Fruit fly (Drosophila melanogaster) whole organism, embryonic: ENCODE results near the gene Fife.
A peak's percentile ranks its signal among the peaks of the same experiment; 100 is the strongest.

Experiments
- Ada2b ChIP-seq: fragments of 200-800 bp; sonication (Bioruptor generic); IDR thresholded peaks from 2 replicates; pipeline ENCODE4 v1.3.6; 2022; ENCODE audit warnings: missing biosample characterization, missing genetic modification characterization
- Atf3 ChIP-seq: fragments of 200-800 bp; sonication (Bioruptor generic); optimal IDR thresholded peaks from 3 replicates; lab custom pipeline; 2016; ENCODE audit warnings: missing biosample characterization, missing genetic modification characterization
- B-H1 ChIP-seq: fragments of 200-800 bp; sonication (Bioruptor generic); IDR thresholded peaks from 3 replicates; pipeline ENCODE4 v1.3.6; 2022; ENCODE audit warnings: missing biosample characterization, missing genetic modification characterization
- Bteb2 ChIP-seq: fragments of 200-800 bp; sonication (Bioruptor generic); optimal IDR thresholded peaks from 2 replicates; lab custom pipeline; 2016; ENCODE audit warnings: missing biosample characterization, missing genetic modification characterization
- CG11398 ChIP-seq: fragments of 200-800 bp; sonication (Bioruptor generic); optimal IDR thresholded peaks from 2 replicates; lab custom pipeline; 2016; ENCODE audit warnings: missing biosample characterization, missing genetic modification characterization
- CG12071 ChIP-seq: fragments of 200-800 bp; sonication (Bioruptor generic); optimal IDR thresholded peaks from 3 replicates; lab custom pipeline; 2018; ENCODE audit warnings: missing biosample characterization, mild to moderate bottlenecking, missing genetic modification characterization
- CG12391 ChIP-seq: fragments of 200-800 bp; sonication (Bioruptor generic); optimal IDR thresholded peaks from 3 replicates; lab custom pipeline; 2018; ENCODE audit warnings: missing biosample characterization, mild to moderate bottlenecking, missing genetic modification characterization, moderate library complexity
- CG15011 ChIP-seq: fragments of 200-800 bp; sonication (Bioruptor generic); optimal IDR thresholded peaks from 3 replicates; lab custom pipeline; 2018; ENCODE audit warnings: missing biosample characterization, mild to moderate bottlenecking, missing genetic modification characterization
- CG1603 ChIP-seq: fragments of 200-800 bp; sonication (Bioruptor generic); optimal IDR thresholded peaks from 2 replicates; lab custom pipeline; 2019; ENCODE audit warnings: missing biosample characterization, mild to moderate bottlenecking, missing genetic modification characterization, moderate library complexity
- CG1647 ChIP-seq: fragments of 200-800 bp; sonication (Bioruptor generic); optimal IDR thresholded peaks from 3 replicates; lab custom pipeline; 2016; ENCODE audit warnings: missing biosample characterization, missing genetic modification characterization
- CG34422 ChIP-seq: fragments of 200-800 bp; sonication (Bioruptor generic); IDR thresholded peaks from 3 replicates; pipeline ENCODE4 v1.3.6; 2022; ENCODE audit warnings: missing biosample characterization, missing genetic modification characterization
- CG5245 ChIP-seq: fragments of 200-800 bp; sonication (Bioruptor generic); optimal IDR thresholded peaks from 3 replicates; lab custom pipeline; 2016; ENCODE audit warnings: missing biosample characterization, missing genetic modification characterization
- CG6689 ChIP-seq: fragments of 200-800 bp; sonication (Bioruptor generic); IDR thresholded peaks from 2 replicates; pipeline ENCODE4 v1.3.6; 2022; ENCODE audit warnings: missing biosample characterization, missing genetic modification characterization
- CG7271 ChIP-seq: fragments of 200-800 bp; sonication (Bioruptor generic); optimal IDR thresholded peaks from 2 replicates; lab custom pipeline; 2018; ENCODE audit warnings: missing biosample characterization, mild to moderate bottlenecking, missing genetic modification characterization, moderate library complexity
- CG7963 ChIP-seq: fragments of 200-800 bp; sonication (Bioruptor generic); IDR thresholded peaks from 3 replicates; pipeline ENCODE4 v1.3.6; 2022; ENCODE audit warnings: missing biosample characterization, missing genetic modification characterization; ENCODE audit not compliant: partially characterized antibody
- CG8359 ChIP-seq: fragments of 200-800 bp; sonication (Bioruptor generic); optimal IDR thresholded peaks from 2 replicates; lab custom pipeline; 2017; ENCODE audit warnings: missing biosample characterization, mild to moderate bottlenecking, missing genetic modification characterization, borderline replicate concordance
- CTCF ChIP-seq: fragments of 200-800 bp; sonication (Bioruptor generic); optimal IDR thresholded peaks from 2 replicates; lab custom pipeline; 2017; ENCODE audit warnings: missing biosample characterization, mild to moderate bottlenecking, missing genetic modification characterization, moderate library complexity
- CrebB ChIP-seq: fragments of 200-800 bp; sonication (Bioruptor generic); optimal IDR thresholded peaks from 3 replicates; lab custom pipeline; 2018; ENCODE audit warnings: missing biosample characterization, mild to moderate bottlenecking, missing genetic modification characterization
- D19A ChIP-seq: fragments of 200-800 bp; optimal IDR thresholded peaks from 3 replicates; lab custom pipeline; 2019; ENCODE audit warnings: missing biosample characterization, mild to moderate bottlenecking, missing genetic modification characterization, moderate library complexity
- Deaf1 ChIP-seq: fragments of 200-800 bp; optimal IDR thresholded peaks from 3 replicates; lab custom pipeline; 2019; ENCODE audit warnings: missing biosample characterization, mild to moderate bottlenecking, missing genetic modification characterization, moderate library complexity
- Dll ChIP-seq: fragments of 200-800 bp; sonication (Bioruptor generic); IDR thresholded peaks from 4 replicates; pipeline ENCODE4 v1.3.6; 2022; ENCODE audit warnings: missing biosample characterization, missing genetic modification characterization; ENCODE audit not compliant: partially characterized antibody
- Drgx ChIP-seq: fragments of 200-800 bp; sonication (Bioruptor generic); IDR thresholded peaks from 2 replicates; pipeline ENCODE4 v1.3.6; 2022; ENCODE audit warnings: missing biosample characterization, missing genetic modification characterization
- Gug ChIP-seq: fragments of 200-800 bp; sonication (Bioruptor generic); IDR thresholded peaks from 4 replicates; pipeline ENCODE4 v1.3.6; 2022; ENCODE audit warnings: missing biosample characterization, missing genetic modification characterization
- Hr51 ChIP-seq, 2 experiments: fragments of 200-800 bp; sonication (Bioruptor generic); optimal IDR thresholded peaks; 2 replicates in 1 of 2; 3 replicates in 1 of 2; lab custom pipeline; 2016 to 2018; ENCODE audit warnings: missing biosample characterization in 2 of 2, missing genetic modification characterization in 2 of 2, mild to moderate bottlenecking in 1 of 2, moderate library complexity in 1 of 2
- Max ChIP-seq: fragments of 200-800 bp; sonication (Bioruptor generic); optimal IDR thresholded peaks from 2 replicates; lab custom pipeline; 2016; ENCODE audit warnings: missing biosample characterization, mild to moderate bottlenecking, missing genetic modification characterization
- Ravus ChIP-seq: fragments of 200-800 bp; sonication (Bioruptor generic); IDR thresholded peaks from 2 replicates; pipeline ENCODE4 v1.3.6; 2022; ENCODE audit warnings: missing biosample characterization, missing genetic modification characterization
- Sox100B ChIP-seq: fragments of 200-800 bp; sonication (Bioruptor generic); optimal IDR thresholded peaks from 3 replicates; lab custom pipeline; 2018; ENCODE audit warnings: missing biosample characterization, mild to moderate bottlenecking, missing genetic modification characterization
- Sry-β ChIP-seq: fragments of 200-800 bp; sonication (Bioruptor generic); optimal IDR thresholded peaks from 2 replicates; lab custom pipeline; 2018; ENCODE audit warnings: missing biosample characterization, mild to moderate bottlenecking, missing genetic modification characterization, moderate library complexity
- Tbp ChIP-seq: fragments of >200 bp; optimal IDR thresholded peaks from 2 replicates; lab custom pipeline; 2018; ENCODE audit warnings: missing biosample characterization, missing genetic modification characterization
- Xrp1 ChIP-seq: fragments of 200-800 bp; sonication (Bioruptor generic); IDR thresholded peaks from 2 replicates; pipeline ENCODE4 v1.3.6; 2022; ENCODE audit warnings: missing biosample characterization, missing genetic modification characterization
- YL-1 ChIP-seq: fragments of 200-800 bp; sonication (Bioruptor generic); optimal IDR thresholded peaks from 3 replicates; lab custom pipeline; 2017; ENCODE audit warnings: missing biosample characterization, mild to moderate bottlenecking, missing genetic modification characterization
- al ChIP-seq: fragments of 200-800 bp; sonication (Bioruptor generic); IDR thresholded peaks from 2 replicates; pipeline ENCODE4 v1.3.6; 2022; ENCODE audit warnings: missing biosample characterization, missing genetic modification characterization
- amos ChIP-seq: fragments of 200-800 bp; sonication (Bioruptor generic); IDR thresholded peaks from 2 replicates; pipeline ENCODE4 v1.3.6; 2022; ENCODE audit warnings: missing biosample characterization, missing genetic modification characterization; ENCODE audit not compliant: partially characterized antibody
- ash1 ChIP-seq: fragments of 200-800 bp; sonication (Bioruptor generic); optimal IDR thresholded peaks from 2 replicates; lab custom pipeline; 2018; ENCODE audit warnings: missing biosample characterization, mild to moderate bottlenecking, missing genetic modification characterization
- bowl ChIP-seq: fragments of 200-800 bp; sonication (Bioruptor generic); IDR thresholded peaks from 2 replicates; pipeline ENCODE4 v1.3.6; 2022; ENCODE audit warnings: missing biosample characterization, missing genetic modification characterization
- chif ChIP-seq, 2 experiments: fragments of 200-800 bp; sonication (Bioruptor generic); optimal IDR thresholded peaks; 3 replicates each; lab custom pipeline; 2016; ENCODE audit warnings: missing biosample characterization in 2 of 2, missing genetic modification characterization in 2 of 2
- gcm ChIP-seq: fragments of 200-800 bp; sonication (Bioruptor generic); optimal IDR thresholded peaks from 2 replicates; lab custom pipeline; 2019; ENCODE audit warnings: missing biosample characterization, mild to moderate bottlenecking, missing genetic modification characterization, moderate library complexity
- gfzf ChIP-seq: fragments of 200-800 bp; sonication (Bioruptor generic); optimal IDR thresholded peaks from 2 replicates; lab custom pipeline; 2016; ENCODE audit warnings: missing biosample characterization, mild to moderate bottlenecking, missing genetic modification characterization, moderate library complexity
- grau ChIP-seq: fragments of 200-800 bp; optimal IDR thresholded peaks from 3 replicates; lab custom pipeline; 2019; ENCODE audit warnings: missing biosample characterization, mild to moderate bottlenecking, missing genetic modification characterization, moderate library complexity
- kah ChIP-seq: fragments of 200-800 bp; sonication (Bioruptor generic); optimal IDR thresholded peaks from 2 replicates; lab custom pipeline; 2018; ENCODE audit warnings: missing biosample characterization, mild to moderate bottlenecking, missing genetic modification characterization
- lola ChIP-seq, 3 experiments: fragments of >200 bp in 2 of 3; fragments of 200-800 bp in 1 of 3; sonication (Bioruptor generic) in 1 of 3; optimal IDR thresholded peaks; 2 replicates each; lab custom pipeline; 2017 to 2019; ENCODE audit warnings: missing biosample characterization in 3 of 3, missing genetic modification characterization in 3 of 3, mild to moderate bottlenecking in 1 of 3, moderate library complexity in 1 of 3
- lov ChIP-seq, 2 experiments: fragments of 200-800 bp in 1 of 2; fragments of >200 bp in 1 of 2; sonication (Bioruptor generic) in 1 of 2; IDR thresholded peaks in 1 of 2; optimal IDR thresholded peaks in 1 of 2; 2 replicates in 1 of 2; 3 replicates in 1 of 2; pipeline versions ENCODE4 v1.3.6 to Lab custom; 2017 to 2022; ENCODE audit warnings: missing biosample characterization in 1 of 2, missing genetic modification characterization in 1 of 2
- p53 ChIP-seq: fragments of 200-800 bp; sonication (Bioruptor generic); optimal IDR thresholded peaks from 2 replicates; lab custom pipeline; 2016; ENCODE audit warnings: missing biosample characterization, missing genetic modification characterization
- pita ChIP-seq: fragments of 200-800 bp; sonication (Bioruptor generic); optimal IDR thresholded peaks from 2 replicates; lab custom pipeline; 2017; ENCODE audit warnings: missing biosample characterization, mild to moderate bottlenecking, missing genetic modification characterization
- pros ChIP-seq: fragments of 200-800 bp; sonication (Bioruptor generic); optimal IDR thresholded peaks from 3 replicates; lab custom pipeline; 2019; ENCODE audit warnings: missing biosample characterization, mild to moderate bottlenecking, missing genetic modification characterization, moderate library complexity
- run ChIP-seq: fragments of 200-800 bp; sonication (Bioruptor generic); optimal IDR thresholded peaks from 3 replicates; lab custom pipeline; 2018; ENCODE audit warnings: missing biosample characterization, mild to moderate bottlenecking, missing genetic modification characterization
- sens-2 ChIP-seq: fragments of 200-800 bp; sonication (Bioruptor generic); IDR thresholded peaks from 2 replicates; pipeline ENCODE4 v1.3.6; 2022; ENCODE audit warnings: missing biosample characterization, missing genetic modification characterization
- shn ChIP-seq: fragments of 200-800 bp; sonication (Bioruptor generic); optimal IDR thresholded peaks from 3 replicates; lab custom pipeline; 2016; ENCODE audit warnings: missing biosample characterization, missing genetic modification characterization
- sisA ChIP-seq: fragments of 200-800 bp; sonication (Bioruptor generic); IDR thresholded peaks from 2 replicates; pipeline ENCODE4 v1.3.6; 2022; ENCODE audit warnings: missing biosample characterization, missing genetic modification characterization
- tap ChIP-seq: fragments of 200-800 bp; optimal IDR thresholded peaks from 3 replicates; lab custom pipeline; 2019; ENCODE audit warnings: missing biosample characterization, mild to moderate bottlenecking, missing genetic modification characterization, moderate library complexity
- zf30C ChIP-seq: fragments of 200-800 bp; sonication (Bioruptor generic); optimal IDR thresholded peaks from 3 replicates; lab custom pipeline; 2018; ENCODE audit warnings: missing biosample characterization, mild to moderate bottlenecking, missing genetic modification characterization

Fife gene

DNA sequence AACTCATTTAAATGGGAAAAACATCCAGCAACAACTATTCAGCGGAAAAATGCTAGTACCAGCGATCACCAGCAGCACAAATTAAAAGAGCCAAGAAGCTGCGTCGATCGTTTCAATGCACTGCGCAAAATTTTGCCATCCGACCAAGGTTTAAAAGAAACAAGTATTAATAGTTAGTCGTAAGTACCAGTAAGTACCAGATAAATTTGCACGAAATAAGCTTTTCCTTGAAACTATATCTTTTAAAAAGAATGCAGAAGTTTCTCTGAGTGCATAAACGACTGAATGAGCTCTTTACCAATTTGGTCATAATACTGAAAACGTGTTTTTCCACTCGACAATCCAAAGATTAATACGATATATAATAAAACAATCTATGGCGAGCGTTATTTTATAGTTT is 21.7 kb upstream of the Fife start (continued):
- no peak for TF ChIP-seq lov (optimal IDR thresholded peaks at IDR 0.05; lab: Kevin White, UChicago)
- TF ChIP-seq lov (GFP tag; IDR thresholded peaks at IDR 0.05; lab: Robert Waterston, UW) = no peak
- TF ChIP-seq CG7271 (tag; lab: Kevin White, UChicago) = no peak
- TF ChIP-seq sisA (GFP tag; lab: Robert Waterston, UW) = peak; percentile 74
- TF ChIP-seq Tbp (GFP tag; lab: Kevin White, UChicago) = no peak
- peak; percentile 44 for TF ChIP-seq Sox100B (GFP tag; lab: Kevin White, UChicago)
- TF ChIP-seq al (GFP tag; lab: Robert Waterston, UW) = peak; percentile 78
- peak; percentile 74 for TF ChIP-seq CG1647 (GFP tag; lab: Kevin White, UChicago)
- peak; percentile 13 for TF ChIP-seq CG8359 (GFP tag; lab: Kevin White, UChicago)
- TF ChIP-seq shn (GFP tag; lab: Kevin White, UChicago) = peak; percentile 63
- peak; percentile 59 for TF ChIP-seq CG12391 (tag; lab: Kevin White, UChicago)
- TF ChIP-seq CTCF (GFP tag; lab: Kevin White, UChicago) = no peak
- peak; percentile 31 for TF ChIP-seq CrebB
- TF ChIP-seq D19A (tag; lab: Kevin White, UChicago) = no peak
- TF ChIP-seq CG34422 (GFP tag; lab: Robert Waterston, UW) = 0 out of 3 replicates have a peak, but pooled peaks have one; percentile 20
- TF ChIP-seq ash1 (GFP tag; lab: Kevin White, UChicago) = no peak
- peak; percentile 26 for TF ChIP-seq CG11398 (GFP tag; lab: Kevin White, UChicago)
- peak; percentile 62 for TF ChIP-seq CG12071 (GFP tag; lab: Kevin White, UChicago)
- TF ChIP-seq Ravus (GFP tag; lab: Robert Waterston, UW) = peak; percentile 41
- no peak for TF ChIP-seq pita
- peak; percentile 38; the same call in 2 of the 4 replicates for TF ChIP-seq Gug (GFP tag; lab: Robert Waterston, UW)
- peak; percentile 18 for TF ChIP-seq CG15011
- TF ChIP-seq Hr51 (GFP tag; optimal IDR thresholded peaks at IDR 0.05; lab: Kevin White, UChicago) = peak; percentile 55 to 76
- TF ChIP-seq run (tag; lab: Kevin White, UChicago) = no peak
- TF ChIP-seq Sry-β (GFP tag; lab: Kevin White, UChicago) = no peak
- TF ChIP-seq lola (GFP tag; optimal IDR thresholded peaks at IDR 0.05; lab: Kevin White, UChicago) = no peak
- TF ChIP-seq sens-2 (GFP tag; lab: Robert Waterston, UW) = no peak
- TF ChIP-seq Ada2b (GFP tag; lab: Robert Waterston, UW) = peak; percentile 87
- TF ChIP-seq amos (GFP tag; lab: Robert Waterston, UW) = no peak
- TF ChIP-seq CG5245 (GFP tag; lab: Kevin White, UChicago) = peak; percentile 61
- peak; percentile 43; the same call in 1 of the 2 replicates for TF ChIP-seq bowl (GFP tag; lab: Robert Waterston, UW)
- TF ChIP-seq CG1603 (tag; lab: Kevin White, UChicago) = peak; percentile 73
- TF ChIP-seq kah = no peak
- TF ChIP-seq Xrp1 (GFP tag; lab: Robert Waterston, UW) = peak; percentile 75
- TF ChIP-seq gcm (GFP tag; lab: Kevin White, UChicago) = no peak
- no peak for TF ChIP-seq YL-1 (GFP tag; lab: Kevin White, UChicago)
- TF ChIP-seq Dll (GFP tag; lab: Robert Waterston, UW) = no peak
- no peak for TF ChIP-seq gfzf (GFP tag; lab: Kevin White, UChicago)
- TF ChIP-seq CG6689 (GFP tag; lab: Robert Waterston, UW) = peak; percentile 68
- TF ChIP-seq grau = peak; percentile 74
- peak; percentile 4 for TF ChIP-seq Atf3 (GFP tag; lab: Kevin White, UChicago)
- peak; percentile 34; the same call in 1 of the 3 replicates for TF ChIP-seq B-H1
- TF ChIP-seq pros (GFP tag; lab: Kevin White, UChicago) = no peak
- no peak for TF ChIP-seq CG7963 (GFP tag; lab: Robert Waterston, UW)
- TF ChIP-seq p53 = no peak
- no peak for TF ChIP-seq zf30C
- TF ChIP-seq chif (GFP tag; optimal IDR thresholded peaks at IDR 0.05; lab: Kevin White, UChicago) = peak; percentile 61 to 69
- TF ChIP-seq Bteb2 = peak; percentile 67
- peak; percentile 84 for TF ChIP-seq Drgx (GFP tag; lab: Robert Waterston, UW)
- peak; percentile 36 for TF ChIP-seq Deaf1 (tag; lab: Kevin White, UChicago)
- no peak for TF ChIP-seq tap
- peak; percentile 17 for TF ChIP-seq Max
